Worm (Caenorhabditis elegans) whole organism, L1 larva: ENCODE measurements around the gene abt-4.

Experiments used
- alr-1 ChIP-seq: fragments of 200-800 bp; sonication (Bioruptor generic); optimal IDR thresholded peaks from 2 replicates; lab custom pipeline; 2018; ENCODE audit warnings: borderline replicate concordance, mild to moderate bottlenecking, missing genetic modification characterization, missing compliant biosample characterization
- aly-2 ChIP-seq: fragments of 150-350 bp; optimal IDR thresholded peaks from 2 replicates; lab custom pipeline; 2014; ENCODE audit warnings: missing biosample characterization, missing genetic modification characterization
- ets-5 ChIP-seq: fragments of 200-800 bp; sonication (Bioruptor generic); IDR thresholded peaks from 2 replicates; pipeline ENCODE4 v1.3.6; 2022; ENCODE audit warnings: missing genetic modification characterization, missing compliant biosample characterization
- fos-1 ChIP-seq: fragments of 150-350 bp; optimal IDR thresholded peaks from 2 replicates; lab custom pipeline; 2014; ENCODE audit warnings: missing biosample characterization, missing genetic modification characterization
- nhr-11 ChIP-seq: fragments of 150-350 bp; optimal IDR thresholded peaks from 2 replicates; lab custom pipeline; 2014; ENCODE audit warnings: missing biosample characterization, missing genetic modification characterization
- nhr-237 ChIP-seq: fragments of 150-350 bp; optimal IDR thresholded peaks from 2 replicates; lab custom pipeline; 2014; ENCODE audit warnings: missing biosample characterization, missing genetic modification characterization
- nhr-84 ChIP-seq: sonication (generic microtip); optimal IDR thresholded peaks from 2 replicates; lab custom pipeline; 2017; ENCODE audit warnings: missing biosample characterization, missing genetic modification characterization
- snpc-4 ChIP-seq: fragments of 150-350 bp; optimal IDR thresholded peaks from 2 replicates; lab custom pipeline; 2014; ENCODE audit warnings: missing biosample characterization, missing genetic modification characterization

- no peak for TF ChIP-seq fos-1 (tag; lab: Kevin White, UChicago)
- no peak for TF ChIP-seq alr-1
- no peak for TF ChIP-seq snpc-4 (tag; lab: Kevin White, UChicago)
- no peak for TF ChIP-seq nhr-237 (tag; lab: Kevin White, UChicago)
- TF ChIP-seq aly-2 (tag; lab: Kevin White, UChicago), result no peak
- TF ChIP-seq ets-5 (GFP tag; lab: Robert Waterston, UW), result no peak
- TF ChIP-seq nhr-84 (tag; lab: Kevin White, UChicago), result no peak
- TF ChIP-seq nhr-11 (tag; lab: Kevin White, UChicago), result no peak
Measured at ce11 chrV:347561-348345, 17.2 kb upstream of the abt-4 start.
